Fruit fly (Drosophila melanogaster): ENCODE results near the gene CG7110.

Gene CG7110

DNA sequence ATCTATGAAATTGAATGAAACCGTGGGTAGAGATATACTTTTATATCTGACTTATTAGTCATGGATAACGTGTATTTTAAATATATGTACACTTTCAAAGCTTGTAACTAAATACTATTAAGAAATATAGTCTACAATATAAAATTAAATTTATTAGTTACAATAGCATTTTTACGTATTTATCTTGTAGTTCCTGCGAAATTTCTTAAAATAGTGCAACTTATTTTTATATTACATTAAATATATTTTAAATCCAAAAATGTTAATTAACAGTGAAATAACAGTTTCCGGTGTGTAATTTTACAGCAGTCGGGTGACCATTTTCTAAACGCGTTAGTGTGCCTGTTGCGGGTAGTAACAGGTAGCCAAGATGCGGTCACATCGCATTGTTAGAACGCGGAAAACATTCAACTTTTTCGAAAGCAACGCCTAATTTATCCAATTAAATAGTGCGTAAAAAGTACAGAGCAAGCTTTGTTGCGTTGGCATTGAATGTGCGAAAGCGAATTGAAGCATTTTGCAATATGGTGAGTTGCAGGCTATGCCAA, at the start of gene CG7110, which contains the start of gene CG10859 (continued):
- TF ChIP-seq dpn (GFP tag; optimal IDR thresholded peaks at IDR 0.05) (no peak), Max (GFP tag; optimal IDR thresholded peaks at IDR 0.05) (peak; percentile 59), oc (tag; optimal IDR thresholded peaks at IDR 0.05) (no peak), CG9932 (GFP tag; IDR thresholded peaks at IDR 0.05) (no peak), CG1529 (GFP tag; optimal IDR thresholded peaks at IDR 0.05) (peak; percentile 3), lmd (GFP tag; IDR thresholded peaks at IDR 0.05) (no peak), Adf1 (GFP tag; IDR thresholded peaks at IDR 0.05) (no peak), crc (GFP tag; optimal IDR thresholded peaks at IDR 0.05) (no peak), Ets65A (GFP tag) (peak; percentile 70), sisA (GFP tag; IDR thresholded peaks at IDR 0.05) (no peak), phol (tag; optimal IDR thresholded peaks at IDR 0.05) (peak; percentile 69), tup (GFP tag; optimal IDR thresholded peaks at IDR 0.05) (no peak), CG9727 (GFP tag; optimal IDR thresholded peaks at IDR 0.05) (peak; percentile 61), tx (GFP tag; optimal IDR thresholded peaks at IDR 0.05) (no peak), wor (GFP tag; IDR thresholded peaks at IDR 0.05) (no peak), nerfin-1 (tag; optimal IDR thresholded peaks at IDR 0.05) (peak; percentile 51), br (optimal IDR thresholded peaks at IDR 0.05) (no peak), H15 (GFP tag; IDR thresholded peaks at IDR 0.05) (no peak), Atf6 (GFP tag; IDR thresholded peaks at IDR 0.05) (peak; percentile 42; the same call in 1 of the 2 replicates), ara (GFP tag; IDR thresholded peaks at IDR 0.05) (no peak), pita (GFP tag; optimal IDR thresholded peaks at IDR 0.05) (no peak), CG12299 (tag; optimal IDR thresholded peaks at IDR 0.05) (peak; percentile 45), Six4 (GFP tag; optimal IDR thresholded peaks at IDR 0.05) (no peak), pan (optimal IDR thresholded peaks at IDR 0.05) (no peak), pan (GFP tag; optimal IDR thresholded peaks at IDR 0.05 in 1 of 2, IDR thresholded peaks at IDR 0.05 in 1 of 2) (peak in 1 of 2 experiments; percentile 10), CG12071 (GFP tag; optimal IDR thresholded peaks at IDR 0.05) (peak; percentile 42), CG10431 (GFP tag; optimal IDR thresholded peaks at IDR 0.05) (peak; percentile 5), CG4328 (GFP tag; optimal IDR thresholded peaks at IDR 0.05) (peak; percentile 59), Aef1 (GFP tag; IDR thresholded peaks at IDR 0.05) (no peak), Doc2 (GFP tag; IDR thresholded peaks at IDR 0.05) (no peak), HLHmδ (GFP tag; optimal IDR thresholded peaks at IDR 0.05) (peak; percentile 62), CG17186 (GFP tag; optimal IDR thresholded peaks at IDR 0.05) (peak; percentile 99), twi (tag; optimal IDR thresholded peaks at IDR 0.05) (peak; percentile 33), CG7839 (tag; optimal IDR thresholded peaks at IDR 0.05) (peak; percentile 40), chinmo (GFP tag; IDR thresholded peaks at IDR 0.05; ENCODE audit: partially characterized antibody) (no peak), CG15696 (tag; optimal IDR thresholded peaks at IDR 0.05) (no peak), CG32532 (GFP tag; IDR thresholded peaks at IDR 0.05) (peak; percentile 55; the same call in 1 of the 2 replicates), schlank (tag; optimal IDR thresholded peaks at IDR 0.05) (no peak), salm (tag; optimal IDR thresholded peaks at IDR 0.05) (peak; percentile 24), kni (GFP tag; optimal IDR thresholded peaks at IDR 0.05) (no peak), tgo (GFP tag; IDR thresholded peaks at IDR 0.05) (no peak), bbx (GFP tag; IDR thresholded peaks at IDR 0.05; ENCODE audit: partially characterized antibody) (no peak), bsh (GFP tag; optimal IDR thresholded peaks at IDR 0.05) (peak in 1 of 2 experiments; percentile 25), pum (GFP tag; optimal IDR thresholded peaks at IDR 0.05) (no peak), HmgD (GFP tag; optimal IDR thresholded peaks at IDR 0.05) (no peak), grau (tag; optimal IDR thresholded peaks at IDR 0.05) (peak; percentile 51), B-H2 (GFP tag; optimal IDR thresholded peaks at IDR 0.05) (peak; percentile 63), MBD-R2 (GFP tag; IDR thresholded peaks at IDR 0.05) (peak; percentile 48; the same call in 1 of the 2 replicates), CG15514 (GFP tag; optimal IDR thresholded peaks at IDR 0.05) (peak; percentile 76), CG18476 (GFP tag; optimal IDR thresholded peaks at IDR 0.05) (no peak), org-1 (GFP tag; optimal IDR thresholded peaks at IDR 0.05) (no peak)
